Worm (Caenorhabditis elegans): ENCODE results near the gene trpp-12.

ce11 chrX:2359797-2360196 is 49.7 kb upstream of the trpp-12 start, which contains the start of gene lgc-40:
- no peak for TF ChIP-seq elt-3 (tag; optimal IDR thresholded peaks at IDR 0.05)
- no peak for TF ChIP-seq blmp-1 (tag; optimal IDR thresholded peaks at IDR 0.05)
- no peak for TF ChIP-seq ces-1 (GFP tag; optimal IDR thresholded peaks at IDR 0.05)
- no peak for TF ChIP-seq nhr-28 (tag; optimal IDR thresholded peaks at IDR 0.05)

All from whole organism, mixed stage, embryonic.